Worm (Caenorhabditis elegans) whole organism, young adult: ENCODE data around the gene ZK105.3.

Experiments used
- B0019.2 ChIP-seq: fragments of 200-800 bp; sonication (Bioruptor generic); conservative IDR thresholded peaks from 2 replicates; pipeline ENCODE4 v1.3.6; 2022; ENCODE audit warnings: missing genetic modification reagents, missing genetic modification characterization, missing compliant biosample characterization
- C17E4.6 ChIP-seq: fragments of 200-800 bp; sonication (Bioruptor generic); IDR thresholded peaks from 2 replicates; pipeline ENCODE4 v1.3.6; 2022; ENCODE audit warnings: missing genetic modification reagents, missing genetic modification characterization, missing compliant biosample characterization
- D2030.7 ChIP-seq: fragments of 200-800 bp; sonication (Bioruptor generic); IDR thresholded peaks from 2 replicates; pipeline ENCODE4 v1.3.6; 2022; ENCODE audit warnings: missing genetic modification reagents, missing genetic modification characterization, missing compliant biosample characterization
- F10E7.11 ChIP-seq: sonication (generic microtip); optimal IDR thresholded peaks from 2 replicates; lab custom pipeline; 2017; ENCODE audit warnings: mild to moderate bottlenecking, missing genetic modification characterization, moderate library complexity, missing compliant biosample characterization
- F23B12.7 ChIP-seq: sonication (generic microtip); optimal IDR thresholded peaks from 2 replicates; lab custom pipeline; 2017; ENCODE audit warnings: missing genetic modification characterization, mild to moderate bottlenecking, missing compliant biosample characterization, antibody characterized with exemption, moderate library complexity; ENCODE audit not compliant: insufficient read depth
- F33H1.4 ChIP-seq: fragments of 200-800 bp; sonication (Bioruptor generic); IDR thresholded peaks from 2 replicates; pipeline ENCODE4 v1.3.6; 2022; ENCODE audit warnings: missing genetic modification reagents, missing genetic modification characterization, missing compliant biosample characterization
- F37B4.10 ChIP-seq: fragments of 200-800 bp; sonication (Bioruptor generic); IDR thresholded peaks from 2 replicates; pipeline ENCODE4 v1.3.6; 2022; ENCODE audit warnings: missing genetic modification characterization, missing compliant biosample characterization
- F57A8.1 ChIP-seq: fragments of 200-800 bp; sonication (Bioruptor generic); optimal IDR thresholded peaks from 2 replicates; lab custom pipeline; 2018; ENCODE audit warnings: mild to moderate bottlenecking, missing genetic modification characterization, moderate library complexity, missing compliant biosample characterization
- K11D2.4 ChIP-seq: fragments of 200-800 bp; sonication (Bioruptor generic); IDR thresholded peaks from 2 replicates; pipeline ENCODE4 v1.3.6; 2022; ENCODE audit warnings: missing genetic modification reagents, missing genetic modification characterization, missing compliant biosample characterization
- T07F8.4 ChIP-seq: sonication (generic microtip); optimal IDR thresholded peaks from 2 replicates; lab custom pipeline; 2016; ENCODE audit warnings: mild to moderate bottlenecking, missing genetic modification characterization, moderate library complexity, missing compliant biosample characterization
- Y53F4B.3 ChIP-seq: fragments of 200-800 bp; sonication (Bioruptor generic); IDR thresholded peaks from 2 replicates; pipeline ENCODE4 v1.3.6; 2022; ENCODE audit warnings: missing genetic modification reagents, missing genetic modification characterization, missing compliant biosample characterization
- Y79H2A.3 ChIP-seq: fragments of 200-800 bp; sonication (Bioruptor generic); conservative IDR thresholded peaks from 2 replicates; pipeline ENCODE4 v1.3.6; 2022; ENCODE audit warnings: missing genetic modification reagents, missing genetic modification characterization, missing compliant biosample characterization
- akir-1 ChIP-seq: fragments of 200-800 bp; sonication (Bioruptor generic); optimal IDR thresholded peaks from 2 replicates; lab custom pipeline; 2018; ENCODE audit warnings: mild to moderate bottlenecking, missing genetic modification characterization, moderate library complexity, missing compliant biosample characterization
- atf-7 ChIP-seq: sonication (generic microtip); optimal IDR thresholded peaks from 2 replicates; lab custom pipeline; 2017; ENCODE audit warnings: mild to moderate bottlenecking, missing genetic modification characterization, missing compliant biosample characterization
- bed-2 ChIP-seq: fragments of 200-800 bp; sonication (Bioruptor generic); IDR thresholded peaks from 2 replicates; pipeline ENCODE4 v1.3.6; 2022; ENCODE audit warnings: missing genetic modification reagents, missing genetic modification characterization, missing compliant biosample characterization
- ceh-58 ChIP-seq: fragments of 200-800 bp; sonication (Bioruptor generic); IDR thresholded peaks from 2 replicates; pipeline ENCODE4 v1.3.6; 2022; ENCODE audit warnings: missing genetic modification characterization, missing compliant biosample characterization
- ceh-79 ChIP-seq: sonication (generic microtip); optimal IDR thresholded peaks from 2 replicates; lab custom pipeline; 2017; ENCODE audit warnings: mild to moderate bottlenecking, missing genetic modification characterization, missing compliant biosample characterization
- dpff-1 ChIP-seq: sonication (generic microtip); optimal IDR thresholded peaks from 2 replicates; lab custom pipeline; 2017; ENCODE audit warnings: mild to moderate bottlenecking, missing genetic modification characterization, missing compliant biosample characterization
- hmg-1.2 ChIP-seq: fragments of 200-800 bp; sonication (Bioruptor generic); IDR thresholded peaks from 2 replicates; pipeline ENCODE4 v1.3.6; 2022; ENCODE audit warnings: missing genetic modification reagents, missing genetic modification characterization, missing compliant biosample characterization
- hmg-20 ChIP-seq: fragments of 200-800 bp; sonication (Bioruptor generic); IDR thresholded peaks from 2 replicates; pipeline ENCODE4 v1.3.6; 2022; ENCODE audit warnings: missing genetic modification reagents, missing genetic modification characterization, missing compliant biosample characterization
- hrde-1 ChIP-seq: sonication (generic microtip); optimal IDR thresholded peaks from 2 replicates; lab custom pipeline; 2016; ENCODE audit warnings: missing genetic modification characterization, mild to moderate bottlenecking, missing compliant biosample characterization, moderate library complexity, missing genotype, missing genetic modification reagents, borderline replicate concordance
- lin-26 ChIP-seq: fragments of 200-800 bp; sonication (Bioruptor generic); IDR thresholded peaks from 2 replicates; pipeline ENCODE4 v1.3.6; 2022; ENCODE audit warnings: missing genetic modification reagents, missing genetic modification characterization, missing compliant biosample characterization
- lsl-1 ChIP-seq: fragments of 200-800 bp; sonication (Bioruptor generic); optimal IDR thresholded peaks from 2 replicates; lab custom pipeline; 2018; ENCODE audit warnings: mild to moderate bottlenecking, missing genetic modification characterization, moderate library complexity, missing compliant biosample characterization
- lsy-27 ChIP-seq: sonication (generic microtip); optimal IDR thresholded peaks from 2 replicates; lab custom pipeline; 2017; ENCODE audit warnings: missing genetic modification characterization, mild to moderate bottlenecking, missing compliant biosample characterization, antibody characterized with exemption, missing genotype, borderline replicate concordance; ENCODE audit not compliant: insufficient read depth
- madf-6 ChIP-seq: fragments of 200-800 bp; sonication (Bioruptor generic); IDR thresholded peaks from 2 replicates; pipeline ENCODE4 v1.3.6; 2022; ENCODE audit warnings: missing genetic modification reagents, missing genetic modification characterization, missing compliant biosample characterization
- mxl-1 ChIP-seq: sonication (generic microtip); optimal IDR thresholded peaks from 2 replicates; lab custom pipeline; 2016; ENCODE audit warnings: missing genetic modification characterization, missing compliant biosample characterization
- nfya-2 ChIP-seq: fragments of 200-800 bp; sonication (Bioruptor generic); IDR thresholded peaks from 2 replicates; pipeline ENCODE4 v1.3.6; 2022; ENCODE audit warnings: missing genetic modification reagents, missing genetic modification characterization, missing compliant biosample characterization
- nfyb-1 ChIP-seq: fragments of 200-800 bp; sonication (Bioruptor generic); IDR thresholded peaks from 2 replicates; pipeline ENCODE4 v1.3.6; 2022; ENCODE audit warnings: missing genetic modification reagents, missing genetic modification characterization, missing compliant biosample characterization
- nhr-27 ChIP-seq: fragments of 200-800 bp; sonication (Bioruptor generic); optimal IDR thresholded peaks from 2 replicates; lab custom pipeline; 2018; ENCODE audit warnings: mild to moderate bottlenecking, missing genetic modification characterization, moderate library complexity, missing compliant biosample characterization
- nhr-80 ChIP-seq: sonication (generic microtip); optimal IDR thresholded peaks from 2 replicates; lab custom pipeline; 2016; ENCODE audit warnings: missing genetic modification characterization, missing compliant biosample characterization
- pbrm-1 ChIP-seq: fragments of 200-800 bp; sonication (Bioruptor generic); IDR thresholded peaks from 2 replicates; pipeline ENCODE4 v1.3.6; 2022; ENCODE audit warnings: missing genetic modification reagents, missing genetic modification characterization, missing compliant biosample characterization
- repo-1 ChIP-seq: sonication (generic microtip); optimal IDR thresholded peaks from 2 replicates; lab custom pipeline; 2017; ENCODE audit warnings: mild to moderate bottlenecking, missing genetic modification characterization, missing compliant biosample characterization
- rpc-1 ChIP-seq, 2 experiments: fragments of 150-350 bp in 1 of 2; sonication (generic microtip) in 1 of 2; optimal IDR thresholded peaks; 2 replicates each; lab custom pipeline; 2014 to 2018; ENCODE audit warnings: missing biosample characterization in 1 of 2, missing genetic modification characterization in 1 of 2, missing genetic modification reagents in 1 of 2, missing genotype in 1 of 2
- sea-2 ChIP-seq: fragments of 200-800 bp; sonication (Bioruptor generic); IDR thresholded peaks from 2 replicates; pipeline ENCODE4 v1.3.6; 2022; ENCODE audit warnings: missing genetic modification characterization, missing compliant biosample characterization
- snpc-3.4 ChIP-seq: sonication (generic microtip); optimal IDR thresholded peaks from 2 replicates; lab custom pipeline; 2017; ENCODE audit warnings: missing genetic modification characterization, mild to moderate bottlenecking, missing compliant biosample characterization, antibody characterized with exemption, moderate library complexity, missing genotype, missing genetic modification reagents
- sptf-2 ChIP-seq: fragments of 200-800 bp; sonication (Bioruptor generic); optimal IDR thresholded peaks from 2 replicates; lab custom pipeline; 2018; ENCODE audit warnings: mild to moderate bottlenecking, missing genetic modification characterization, missing compliant biosample characterization
- tbx-9 ChIP-seq: sonication (generic microtip); optimal IDR thresholded peaks from 2 replicates; lab custom pipeline; 2016; ENCODE audit warnings: borderline replicate concordance, missing genetic modification characterization, inconsistent platforms, missing compliant biosample characterization
- unc-130 ChIP-seq: sonication (generic microtip); optimal IDR thresholded peaks from 2 replicates; lab custom pipeline; 2016; ENCODE audit warnings: missing genetic modification reagents, missing genetic modification characterization, missing compliant biosample characterization
- zim-3 ChIP-seq: sonication (generic microtip); optimal IDR thresholded peaks from 2 replicates; lab custom pipeline; 2017; ENCODE audit warnings: mild to moderate bottlenecking, missing genetic modification characterization, moderate library complexity, missing compliant biosample characterization
- ztf-22 ChIP-seq: fragments of 200-800 bp; sonication (Bioruptor generic); optimal IDR thresholded peaks from 2 replicates; lab custom pipeline; 2018; ENCODE audit warnings: mild to moderate bottlenecking, missing genetic modification characterization, moderate library complexity, missing compliant biosample characterization
- ztf-25 ChIP-seq: fragments of 200-800 bp; sonication (Bioruptor generic); IDR thresholded peaks from 2 replicates; pipeline ENCODE4 v1.3.6; 2022; ENCODE audit warnings: missing genetic modification reagents, missing genetic modification characterization, missing compliant biosample characterization
- ztf-3 ChIP-seq: fragments of 200-800 bp; sonication (Bioruptor generic); optimal IDR thresholded peaks from 2 replicates; lab custom pipeline; 2018; ENCODE audit warnings: mild to moderate bottlenecking, missing genetic modification characterization, missing compliant biosample characterization

The ZK105.3 gene

DNA sequence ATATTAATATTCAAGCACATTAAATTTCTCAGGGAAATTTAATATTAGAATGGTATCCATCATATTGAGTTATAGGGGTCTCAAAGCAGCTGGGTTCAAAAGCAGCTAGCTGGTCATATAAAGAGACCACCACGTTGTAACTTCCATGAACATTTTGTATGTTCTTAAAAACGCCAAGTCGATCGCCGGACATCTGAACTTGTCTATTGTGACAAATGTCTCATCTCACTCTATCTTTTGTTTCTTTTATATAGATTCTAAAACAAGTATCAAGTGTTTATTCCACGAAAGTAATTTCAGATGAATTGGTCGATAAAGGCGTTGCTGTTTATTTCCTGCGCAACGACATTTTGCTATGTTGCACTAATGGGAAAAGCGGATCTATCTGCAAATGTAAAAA, at the start of gene ZK105.3:
TSS of gene ZK105.3 (plus strand) at position 301 of the 400 bp plus-strand sequence.
- no peak for TF ChIP-seq ceh-79 (tag; lab: Kevin White, UChicago)
- no peak for TF ChIP-seq atf-7 (tag; lab: Kevin White, UChicago)
- no peak for TF ChIP-seq ztf-3 (GFP tag; lab: Kevin White, UChicago)
- no peak for TF ChIP-seq lin-26 (GFP tag; lab: Robert Waterston, UW)
- no peak for TF ChIP-seq Y53F4B.3
- no peak for TF ChIP-seq F37B4.10
- TF ChIP-seq repo-1 (tag; lab: Kevin White, UChicago): no peak
- TF ChIP-seq nhr-80 (tag; lab: Kevin White, UChicago): no peak
- no peak for TF ChIP-seq F57A8.1
- no peak for TF ChIP-seq D2030.7 (GFP tag; lab: Robert Waterston, UW)
- no peak for TF ChIP-seq Y79H2A.3 (GFP tag; lab: Robert Waterston, UW)
- no peak for TF ChIP-seq unc-130 (GFP tag; lab: Kevin White, UChicago)
- TF ChIP-seq zim-3 (tag; lab: Kevin White, UChicago): no peak
- no peak for TF ChIP-seq lsl-1 (GFP tag; lab: Kevin White, UChicago)
- no peak for TF ChIP-seq dpff-1

DNA sequence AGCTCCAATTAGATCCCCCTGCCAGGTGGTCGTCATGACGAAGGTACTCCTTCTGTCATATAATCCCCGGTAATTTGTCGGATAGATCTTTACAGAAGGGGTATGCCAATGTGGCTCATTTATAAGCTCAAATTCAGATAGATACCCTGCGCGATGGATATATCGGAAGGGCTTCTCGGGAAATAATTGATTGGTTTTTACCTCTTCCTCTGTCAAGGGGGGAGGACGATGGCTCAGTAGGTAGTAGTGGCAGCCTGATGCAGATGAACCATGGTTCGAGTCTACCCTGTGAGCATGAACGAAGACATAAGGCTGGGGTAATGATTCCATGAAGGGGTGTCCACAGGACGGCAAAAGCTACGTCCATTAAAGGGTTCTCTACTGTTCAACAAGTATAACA, 49.8 kb upstream of the ZK105.3 start:
- TF ChIP-seq rpc-1 (optimal IDR thresholded peaks at IDR 0.05; lab: Kevin White, UChicago): no peak
- peak; percentile 8 for TF ChIP-seq rpc-1 (tag; optimal IDR thresholded peaks at IDR 0.05; lab: Kevin White, UChicago)
- TF ChIP-seq mxl-1 (tag; lab: Kevin White, UChicago): no peak
- TF ChIP-seq, all 124 proteins: peak for 1

ce11 chrV:7649963-7650362, 47.0 kb upstream of the ZK105.3 start:
- no peak for TF ChIP-seq rpc-1 (optimal IDR thresholded peaks at IDR 0.05; lab: Kevin White, UChicago)
- no peak for TF ChIP-seq rpc-1 (tag; optimal IDR thresholded peaks at IDR 0.05; lab: Kevin White, UChicago)
- no peak for TF ChIP-seq B0019.2 (GFP tag; lab: Robert Waterston, UW)
- no peak for TF ChIP-seq ztf-25 (GFP tag; lab: Robert Waterston, UW)
- no peak for TF ChIP-seq nhr-27 (tag; lab: Kevin White, UChicago)
- TF ChIP-seq akir-1: no peak
- no peak for TF ChIP-seq F10E7.11
- no peak for TF ChIP-seq madf-6 (GFP tag; lab: Robert Waterston, UW)
- no peak for TF ChIP-seq lsy-27 (tag; lab: Kevin White, UChicago)
- no peak for TF ChIP-seq unc-130 (GFP tag; lab: Kevin White, UChicago)
- TF ChIP-seq snpc-3.4: no peak

- TF ChIP-seq hrde-1 (tag; lab: Kevin White, UChicago): no peak
- TF ChIP-seq sea-2 (GFP tag; lab: Robert Waterston, UW): no peak
- no peak for TF ChIP-seq F23B12.7 (tag; lab: Kevin White, UChicago)
- no peak for TF ChIP-seq Y79H2A.3 (GFP tag; lab: Robert Waterston, UW)
- TF ChIP-seq ztf-22: no peak
- TF ChIP-seq hmg-1.2 (GFP tag; lab: Robert Waterston, UW): no peak
- TF ChIP-seq bed-2 (GFP tag; lab: Robert Waterston, UW): no peak
- no peak for TF ChIP-seq F33H1.4 (GFP tag; lab: Robert Waterston, UW)
- no peak for TF ChIP-seq hmg-20 (GFP tag; lab: Robert Waterston, UW)
- TF ChIP-seq nfya-2 (GFP tag; lab: Robert Waterston, UW): no peak
- no peak for TF ChIP-seq nfyb-1
- no peak for TF ChIP-seq K11D2.4 (GFP tag; lab: Robert Waterston, UW)
- no peak for TF ChIP-seq pbrm-1 (GFP tag; lab: Robert Waterston, UW)
- TF ChIP-seq C17E4.6 (GFP tag; lab: Robert Waterston, UW): no peak
- no peak for TF ChIP-seq tbx-9 (tag; lab: Kevin White, UChicago)
- no peak for TF ChIP-seq ceh-58
- TF ChIP-seq T07F8.4 (tag; lab: Kevin White, UChicago): no peak
- no peak for TF ChIP-seq sptf-2 (GFP tag; lab: Kevin White, UChicago)
Measured at ce11 chrV:7651757-7652156, 45.2 kb upstream of the ZK105.3 start, which contains the start of gene srh-234. Gene srh-234 (minus strand): TSS chrV:7651857.
